Worm (Caenorhabditis elegans): ENCODE measurements around the gene F53F4.2.

F53F4.2 gene

ce11 chrV:13589494-13590176, at the start of gene F53F4.2, which contains the start of gene F53F4.18:
Gene F53F4.2, minus strand, starts transcription at chrV:13589594.
Gene F53F4.18, plus strand, starts transcription at chrV:13590126.
- no peak for TF ChIP-seq hmbx-1 (tag; optimal IDR thresholded peaks at IDR 0.05)

ce11 chrV:13638040-13638439, 48.6 kb upstream of the F53F4.2 start:
- TF ChIP-seq B0310.2 (tag; optimal IDR thresholded peaks at IDR 0.05) (no peak), ceh-36 (tag; optimal IDR thresholded peaks at IDR 0.05) (no peak), hmbx-1 (tag; optimal IDR thresholded peaks at IDR 0.05) (no peak), tbx-11 (GFP tag; IDR thresholded peaks at IDR 0.05) (no peak), scrt-1 (GFP tag; IDR thresholded peaks at IDR 0.05) (no peak), ceh-13 (GFP tag; optimal IDR thresholded peaks at IDR 0.05) (no peak), tra-4 (tag; optimal IDR thresholded peaks at IDR 0.05) (no peak), hmg-4 (GFP tag; optimal IDR thresholded peaks at IDR 0.05) (no peak), hnd-1 (tag; optimal IDR thresholded peaks at IDR 0.05) (no peak), ama-1 (optimal IDR thresholded peaks at IDR 0.05) (no peak), flt-1 (GFP tag; IDR thresholded peaks at IDR 0.05) (no peak), ets-7 (tag; optimal IDR thresholded peaks at IDR 0.05) (no peak), pes-1 (GFP tag; IDR thresholded peaks at IDR 0.05) (no peak), F13C5.2 (tag; optimal IDR thresholded peaks at IDR 0.05) (no peak)

- TF ChIP-seq hmg-4 (GFP tag; optimal IDR thresholded peaks at IDR 0.05) (no peak), hmbx-1 (tag; optimal IDR thresholded peaks at IDR 0.05) (no peak), pes-1 (GFP tag; IDR thresholded peaks at IDR 0.05) (no peak), tbx-11 (GFP tag; IDR thresholded peaks at IDR 0.05) (no peak), aly-1 (tag; optimal IDR thresholded peaks at IDR 0.05) (no peak), F13C5.2 (tag; optimal IDR thresholded peaks at IDR 0.05) (no peak), ceh-13 (GFP tag; optimal IDR thresholded peaks at IDR 0.05) (no peak), flt-1 (GFP tag; IDR thresholded peaks at IDR 0.05) (no peak), scrt-1 (GFP tag; IDR thresholded peaks at IDR 0.05) (no peak), tbx-37 (GFP tag; conservative IDR thresholded peaks at IDR 0.05) (no peak), ceh-36 (tag; optimal IDR thresholded peaks at IDR 0.05) (no peak), tra-4 (tag; optimal IDR thresholded peaks at IDR 0.05) (no peak), ets-7 (tag; optimal IDR thresholded peaks at IDR 0.05) (no peak), sea-1 (GFP tag; conservative IDR thresholded peaks at IDR 0.05) (no peak), hnd-1 (tag; optimal IDR thresholded peaks at IDR 0.05) (no peak), B0310.2 (tag; optimal IDR thresholded peaks at IDR 0.05) (no peak), ama-1 (optimal IDR thresholded peaks at IDR 0.05) (no peak)
These were observed 47.0 kb upstream of the F53F4.2 start for ce11 chrV:13636411-13636810.

- TF ChIP-seq tbx-11 (GFP tag; IDR thresholded peaks at IDR 0.05) (no peak), ama-1 (optimal IDR thresholded peaks at IDR 0.05) (no peak), ets-7 (tag; optimal IDR thresholded peaks at IDR 0.05) (no peak), flt-1 (GFP tag; IDR thresholded peaks at IDR 0.05) (no peak), B0310.2 (tag; optimal IDR thresholded peaks at IDR 0.05) (no peak), F13C5.2 (tag; optimal IDR thresholded peaks at IDR 0.05) (no peak), tbx-37 (GFP tag; conservative IDR thresholded peaks at IDR 0.05) (no peak), hnd-1 (tag; optimal IDR thresholded peaks at IDR 0.05) (no peak), hmg-4 (GFP tag; optimal IDR thresholded peaks at IDR 0.05) (no peak)
These were observed 44.8 kb upstream of the F53F4.2 start, which contains the start of gene H37A05.2 for ce11 chrV:13634149-13634548. Gene H37A05.2, minus strand, starts transcription at chrV:13634249.

- no peak for TF ChIP-seq aly-1 (tag; optimal IDR thresholded peaks at IDR 0.05)
- TF ChIP-seq tra-4 (tag; optimal IDR thresholded peaks at IDR 0.05), result no peak
- no peak for TF ChIP-seq F13C5.2 (tag; optimal IDR thresholded peaks at IDR 0.05)
- no peak for TF ChIP-seq pes-1 (GFP tag; IDR thresholded peaks at IDR 0.05)
- TF ChIP-seq hmbx-1 (tag; optimal IDR thresholded peaks at IDR 0.05), result no peak
- no peak for TF ChIP-seq ets-7 (tag; optimal IDR thresholded peaks at IDR 0.05)
- TF ChIP-seq tbx-37 (GFP tag; conservative IDR thresholded peaks at IDR 0.05), result no peak
- TF ChIP-seq scrt-1 (GFP tag; IDR thresholded peaks at IDR 0.05), result no peak
- no peak for TF ChIP-seq ceh-13 (GFP tag; optimal IDR thresholded peaks at IDR 0.05)
- no peak for TF ChIP-seq sea-1 (GFP tag; conservative IDR thresholded peaks at IDR 0.05)
These were observed 37.8 kb upstream of the F53F4.2 start, which contains the start of gene sde-2 for ce11 chrV:13627103-13627623. Gene sde-2, plus strand, starts transcription at chrV:13627573.

- no peak for TF ChIP-seq tbx-11 (GFP tag; IDR thresholded peaks at IDR 0.05)
- no peak for TF ChIP-seq hmbx-1 (tag; optimal IDR thresholded peaks at IDR 0.05)
- no peak for TF ChIP-seq tra-4 (tag; optimal IDR thresholded peaks at IDR 0.05)
- no peak for TF ChIP-seq hnd-1 (tag; optimal IDR thresholded peaks at IDR 0.05)
- no peak for TF ChIP-seq hmg-4 (GFP tag; optimal IDR thresholded peaks at IDR 0.05)
- TF ChIP-seq ets-7 (tag; optimal IDR thresholded peaks at IDR 0.05), result no peak
- TF ChIP-seq sea-1 (GFP tag; conservative IDR thresholded peaks at IDR 0.05), result no peak
- no peak for TF ChIP-seq aly-1 (tag; optimal IDR thresholded peaks at IDR 0.05)
- TF ChIP-seq ceh-36 (tag; optimal IDR thresholded peaks at IDR 0.05), result no peak
- no peak for TF ChIP-seq tbx-37 (GFP tag; conservative IDR thresholded peaks at IDR 0.05)
- no peak for TF ChIP-seq ceh-13 (GFP tag; optimal IDR thresholded peaks at IDR 0.05)
- TF ChIP-seq scrt-1 (GFP tag; IDR thresholded peaks at IDR 0.05), result no peak
- TF ChIP-seq B0310.2 (tag; optimal IDR thresholded peaks at IDR 0.05), result no peak
- no peak for TF ChIP-seq ama-1 (optimal IDR thresholded peaks at IDR 0.05)
- TF ChIP-seq F13C5.2 (tag; optimal IDR thresholded peaks at IDR 0.05), result no peak
These were observed 36.2 kb upstream of the F53F4.2 start, which contains the start of the genes nduv-2 and F53F4.12 for ce11 chrV:13625517-13626097. Gene nduv-2, minus strand, starts transcription at chrV:13625567. Gene F53F4.12, plus strand, starts transcription at chrV:13626047.

- TF ChIP-seq tra-4 (tag; optimal IDR thresholded peaks at IDR 0.05) (no peak), tbx-37 (GFP tag; conservative IDR thresholded peaks at IDR 0.05) (no peak), flt-1 (GFP tag; IDR thresholded peaks at IDR 0.05) (no peak)
These were observed 35.0 kb upstream of the F53F4.2 start, which contains the start of gene F53F4.11 for ce11 chrV:13624424-13624823. Gene F53F4.11, minus strand, starts transcription at chrV:13624524.

All from whole organism, early embryonic.